Worm (Caenorhabditis elegans) whole organism, L4/young adult: ENCODE measurements around the gene R186.8.

Experiments used
- W03F9.2 ChIP-seq: fragments of 150-350 bp; optimal IDR thresholded peaks from 2 replicates; lab custom pipeline; 2014; ENCODE audit warnings: missing biosample characterization, missing genetic modification characterization
- dao-5 ChIP-seq: sonication (generic microtip); optimal IDR thresholded peaks from 2 replicates; lab custom pipeline; 2016; ENCODE audit warnings: missing genotype, missing genetic modification characterization, moderate library complexity, missing compliant biosample characterization
- him-1 ChIP-seq: sonication (generic microtip); optimal IDR thresholded peaks from 2 replicates; lab custom pipeline; 2016; ENCODE audit warnings: missing genotype, missing genetic modification reagents, missing genetic modification characterization, missing compliant biosample characterization

Gene R186.8

ce11 chrV:12919705-12920104 lies 48.1 kb downstream of the R186.8 start, which contains the start of gene lipl-1:
Gene lipl-1, plus strand, starts transcription at chrV:12919986.
- TF ChIP-seq him-1 (tag; lab: Kevin White, UChicago), result no peak
- no peak for TF ChIP-seq dao-5
- no peak for TF ChIP-seq W03F9.2 (tag; lab: Kevin White, UChicago)
